Worm (Caenorhabditis elegans) whole organism, L4 larva: ENCODE results near the gene nspc-7.

ENCODE experiments used
- D1046.2 ChIP-seq: fragments of 200-800 bp; sonication (Bioruptor generic); IDR thresholded peaks from 2 replicates; pipeline ENCODE4 v1.3.6; 2022; ENCODE audit warnings: missing genetic modification characterization, missing compliant biosample characterization
- F26F4.8 ChIP-seq: fragments of 200-800 bp; sonication (Bioruptor generic); conservative IDR thresholded peaks from 2 replicates; pipeline ENCODE4 v1.3.6; 2022; ENCODE audit warnings: missing genetic modification characterization, missing compliant biosample characterization
- F44E2.7 ChIP-seq: fragments of 200-800 bp; sonication (Bioruptor generic); IDR thresholded peaks from 2 replicates; pipeline ENCODE4 v2.1.2; 2022; ENCODE audit warnings: missing genetic modification characterization, missing compliant biosample characterization
- R02D3.7 ChIP-seq: fragments of 150-350 bp; sonication (generic microtip); optimal IDR thresholded peaks from 3 replicates; lab custom pipeline; 2014; ENCODE audit warnings: missing biosample characterization, missing genetic modification characterization
- Y48G9A.11 ChIP-seq: fragments of 200-800 bp; sonication (Bioruptor generic); IDR thresholded peaks from 2 replicates; pipeline ENCODE4 v1.3.6; 2022; ENCODE audit warnings: missing genetic modification reagents, missing genetic modification characterization, missing compliant biosample characterization
- Y5F2A.4 ChIP-seq: fragments of 200-800 bp; sonication (Bioruptor generic); optimal IDR thresholded peaks from 2 replicates; lab custom pipeline; 2018; ENCODE audit warnings: mild to moderate bottlenecking, missing genetic modification characterization, missing compliant biosample characterization
- Y75B8A.6 ChIP-seq: fragments of 200-800 bp; sonication (Bioruptor generic); IDR thresholded peaks from 2 replicates; pipeline ENCODE4 v1.3.6; 2022; ENCODE audit warnings: missing genetic modification reagents, missing genetic modification characterization, missing compliant biosample characterization
- ZK337.2 ChIP-seq: fragments of 200-800 bp; sonication (Bioruptor generic); IDR thresholded peaks from 2 replicates; pipeline ENCODE4 v1.3.6; 2022; ENCODE audit warnings: missing genetic modification reagents, missing genetic modification characterization, missing compliant biosample characterization
- aha-1 ChIP-seq: fragments of 150-350 bp; peaks from one replicate; lab custom pipeline; 2014; ENCODE audit warnings: missing biosample characterization, missing genetic modification characterization
- aly-2 ChIP-seq: sonication (generic microtip); optimal IDR thresholded peaks from 2 replicates; lab custom pipeline; 2018; ENCODE audit warnings: missing biosample characterization, missing genetic modification characterization
- ama-1 ChIP-seq: fragments of 150-350 bp; optimal IDR thresholded peaks from 2 replicates; lab custom pipeline; 2014; ENCODE audit warnings: inconsistent platforms, mixed read lengths
- ceh-20 ChIP-seq: fragments of 200-800 bp; sonication (Bioruptor generic); IDR thresholded peaks from 2 replicates; pipeline ENCODE4 v1.3.6; 2022; ENCODE audit warnings: missing genetic modification reagents, missing genetic modification characterization, missing compliant biosample characterization
- ceh-32 ChIP-seq: sonication (generic microtip); optimal IDR thresholded peaks from 2 replicates; lab custom pipeline; 2016; ENCODE audit warnings: mild to moderate bottlenecking, missing genetic modification characterization, missing compliant biosample characterization; ENCODE audit not compliant: poor library complexity
- ces-1 ChIP-seq: fragments of 150-350 bp; sonication (generic microtip); optimal IDR thresholded peaks from 4 replicates; lab custom pipeline; 2014; ENCODE audit warnings: missing biosample characterization, missing genetic modification reagents, missing genetic modification characterization
- ctbp-1 ChIP-seq: fragments of 200-800 bp; sonication (Bioruptor generic); IDR thresholded peaks from 2 replicates; pipeline ENCODE4 v1.3.6; 2022; ENCODE audit warnings: missing genetic modification reagents, missing genetic modification characterization, missing compliant biosample characterization
- daf-12 ChIP-seq: fragments of 150-350 bp; optimal IDR thresholded peaks from 2 replicates; lab custom pipeline; 2014; ENCODE audit warnings: missing biosample characterization, missing genetic modification reagents, missing genetic modification characterization
- dmd-6 ChIP-seq: fragments of 200-800 bp; sonication (Bioruptor generic); IDR thresholded peaks from 2 replicates; pipeline ENCODE4 v1.3.6; 2022; ENCODE audit warnings: missing genetic modification reagents, missing genetic modification characterization, missing compliant biosample characterization
- dmd-8 ChIP-seq: fragments of 200-800 bp; sonication (Bioruptor generic); IDR thresholded peaks from 2 replicates; pipeline ENCODE4 v1.3.6; 2022; ENCODE audit warnings: missing genetic modification characterization, missing compliant biosample characterization
- dmd-9 ChIP-seq: fragments of 200-800 bp; sonication (Bioruptor generic); IDR thresholded peaks from 2 replicates; pipeline ENCODE4 v1.3.6; 2022; ENCODE audit warnings: missing genetic modification reagents, missing genetic modification characterization, missing compliant biosample characterization
- dpl-1 ChIP-seq: fragments of 150-350 bp; optimal IDR thresholded peaks from 2 replicates; lab custom pipeline; 2014; ENCODE audit warnings: missing biosample characterization, missing genetic modification reagents, missing genetic modification characterization
- egl-27 ChIP-seq: sonication (generic microtip); optimal IDR thresholded peaks from 3 replicates; lab custom pipeline; 2017; ENCODE audit warnings: missing biosample characterization, missing genetic modification reagents, missing genetic modification characterization
- fos-1 ChIP-seq: fragments of 150-350 bp; optimal IDR thresholded peaks from 2 replicates; lab custom pipeline; 2014; ENCODE audit warnings: missing biosample characterization, missing genetic modification characterization
- hlh-11 ChIP-seq: fragments of 200-800 bp; sonication (Bioruptor generic); optimal IDR thresholded peaks from 2 replicates; lab custom pipeline; 2018; ENCODE audit warnings: mild to moderate bottlenecking, missing genetic modification characterization, missing compliant biosample characterization
- jun-1 ChIP-seq: fragments of 150-350 bp; optimal IDR thresholded peaks from 2 replicates; lab custom pipeline; 2014; ENCODE audit warnings: missing biosample characterization, missing genetic modification reagents, missing genetic modification characterization
- lin-1 ChIP-seq: fragments of 200-800 bp; sonication (Bioruptor generic); IDR thresholded peaks from 2 replicates; pipeline ENCODE4 v1.3.6; 2022; ENCODE audit warnings: missing genetic modification reagents, missing genetic modification characterization, missing compliant biosample characterization
- lin-38 ChIP-seq: fragments of 200-800 bp; sonication (Bioruptor generic); IDR thresholded peaks from 2 replicates; pipeline ENCODE4 v1.3.6; 2022; ENCODE audit warnings: missing genetic modification reagents, missing genetic modification characterization, missing compliant biosample characterization
- mep-1 ChIP-seq: fragments of 150-350 bp; sonication (generic microtip); optimal IDR thresholded peaks from 3 replicates; lab custom pipeline; 2014; ENCODE audit warnings: missing biosample characterization, missing genetic modification characterization
- mes-2 ChIP-seq: sonication (generic microtip); optimal IDR thresholded peaks from 2 replicates; lab custom pipeline; 2016; ENCODE audit warnings: missing genotype, mild to moderate bottlenecking, missing genetic modification characterization, missing compliant biosample characterization; ENCODE audit not compliant: poor library complexity, severe bottlenecking
- mxl-2 ChIP-seq: fragments of 200-800 bp; sonication (Bioruptor generic); conservative IDR thresholded peaks from 2 replicates; pipeline ENCODE4 v1.3.6; 2022; ENCODE audit warnings: missing genetic modification reagents, missing genetic modification characterization, missing compliant biosample characterization
- mxl-3 ChIP-seq: fragments of 200-800 bp; sonication (Bioruptor generic); optimal IDR thresholded peaks from 2 replicates; lab custom pipeline; 2018; ENCODE audit warnings: mild to moderate bottlenecking, missing genetic modification characterization, missing compliant biosample characterization
- nhr-10 ChIP-seq: fragments of 150-350 bp; optimal IDR thresholded peaks from 2 replicates; lab custom pipeline; 2014; ENCODE audit warnings: missing biosample characterization, missing genetic modification characterization
- nhr-102 ChIP-seq: sonication (generic microtip); optimal IDR thresholded peaks from 2 replicates; lab custom pipeline; 2016; ENCODE audit warnings: mild to moderate bottlenecking, missing genetic modification characterization, moderate library complexity, missing compliant biosample characterization
- nhr-111 ChIP-seq: fragments of 200-800 bp; sonication (Bioruptor generic); optimal IDR thresholded peaks from 2 replicates; lab custom pipeline; 2018; ENCODE audit warnings: mild to moderate bottlenecking, missing genetic modification characterization, missing compliant biosample characterization
- nhr-41 ChIP-seq: fragments of 200-800 bp; sonication (Bioruptor generic); IDR thresholded peaks from 2 replicates; pipeline ENCODE4 v1.3.6; 2022; ENCODE audit warnings: missing genetic modification reagents, missing genetic modification characterization, missing compliant biosample characterization
- nhr-6 ChIP-seq: fragments of 150-350 bp; optimal IDR thresholded peaks from 2 replicates; lab custom pipeline; 2014; ENCODE audit warnings: missing biosample characterization, missing genetic modification characterization
- nhr-76 ChIP-seq: fragments of 150-350 bp; optimal IDR thresholded peaks from 2 replicates; lab custom pipeline; 2014; ENCODE audit warnings: missing biosample characterization, missing genetic modification characterization
- pha-4 ChIP-seq, 2 experiments: fragments of 150-350 bp in 1 of 2; fragments of 200-800 bp in 1 of 2; sonication (Bioruptor generic) in 1 of 2; IDR thresholded peaks in 1 of 2; optimal IDR thresholded peaks in 1 of 2; 2 replicates each; pipeline versions ENCODE4 v1.3.6 to Lab custom; 2014 to 2022; ENCODE audit warnings: missing genetic modification characterization in 2 of 2, missing genetic modification reagents in 2 of 2, missing biosample characterization in 1 of 2, missing compliant biosample characterization in 1 of 2
- php-3 ChIP-seq: fragments of 200-800 bp; sonication (Bioruptor generic); IDR thresholded peaks from 2 replicates; pipeline ENCODE4 v1.3.6; 2022; ENCODE audit warnings: missing genetic modification reagents, missing genetic modification characterization, missing compliant biosample characterization
- pqm-1 ChIP-seq: sonication (generic microtip); optimal IDR thresholded peaks from 2 replicates; lab custom pipeline; 2017; ENCODE audit warnings: missing biosample characterization, missing genetic modification characterization
- rbr-2 ChIP-seq: sonication (generic microtip); optimal IDR thresholded peaks from 2 replicates; lab custom pipeline; 2016; ENCODE audit warnings: missing genotype, missing genetic modification characterization, missing compliant biosample characterization
- sdz-12 ChIP-seq: fragments of 200-800 bp; sonication (Bioruptor generic); optimal IDR thresholded peaks from 2 replicates; lab custom pipeline; 2018; ENCODE audit warnings: mild to moderate bottlenecking, missing genetic modification characterization, missing compliant biosample characterization
- set-16 ChIP-seq: fragments of 200-800 bp; sonication (Bioruptor generic); IDR thresholded peaks from 2 replicates; pipeline ENCODE4 v1.3.6; 2022; ENCODE audit warnings: missing genetic modification reagents, missing genetic modification characterization, missing compliant biosample characterization
- snpc-1.2 ChIP-seq: fragments of 200-800 bp; sonication (Bioruptor generic); IDR thresholded peaks from 2 replicates; pipeline ENCODE4 v1.3.6; 2022; ENCODE audit warnings: missing genetic modification reagents, missing genetic modification characterization, missing compliant biosample characterization
- snpc-4 ChIP-seq: fragments of 150-350 bp; optimal IDR thresholded peaks from 2 replicates; lab custom pipeline; 2014; ENCODE audit warnings: missing biosample characterization, missing genetic modification characterization
- spr-1 ChIP-seq: sonication (generic microtip); optimal IDR thresholded peaks from 2 replicates; lab custom pipeline; 2016; ENCODE audit warnings: mild to moderate bottlenecking, missing genetic modification characterization, missing compliant biosample characterization
- tag-97 ChIP-seq: fragments of 200-800 bp; sonication (Bioruptor generic); IDR thresholded peaks from 2 replicates; pipeline ENCODE4 v1.3.6; 2022; ENCODE audit warnings: missing genetic modification characterization, missing compliant biosample characterization
- tra-1 ChIP-seq: fragments of 200-800 bp; sonication (Bioruptor generic); IDR thresholded peaks from 2 replicates; pipeline ENCODE4 v1.3.6; 2022; ENCODE audit warnings: missing genetic modification reagents, missing genetic modification characterization, missing compliant biosample characterization
- unc-39 ChIP-seq: sonication (generic microtip); optimal IDR thresholded peaks from 2 replicates; lab custom pipeline; 2017; ENCODE audit warnings: missing biosample characterization, missing genetic modification characterization
- vab-7 ChIP-seq: fragments of 200-800 bp; sonication (Bioruptor generic); IDR thresholded peaks from 2 replicates; pipeline ENCODE4 v1.3.6; 2022; ENCODE audit warnings: missing genetic modification reagents, missing genetic modification characterization, missing compliant biosample characterization
- zag-1 ChIP-seq: fragments of 150-350 bp; optimal IDR thresholded peaks from 2 replicates; lab custom pipeline; 2014; ENCODE audit warnings: missing biosample characterization, missing genetic modification characterization
- zfp-2 ChIP-seq: sonication (generic microtip); optimal IDR thresholded peaks from 2 replicates; lab custom pipeline; 2016; ENCODE audit warnings: mild to moderate bottlenecking, missing genetic modification characterization, missing compliant biosample characterization
- zip-2 ChIP-seq: fragments of 150-350 bp; optimal IDR thresholded peaks from 2 replicates; lab custom pipeline; 2014; ENCODE audit warnings: missing biosample characterization, missing genetic modification characterization

Gene nspc-7

DNA sequence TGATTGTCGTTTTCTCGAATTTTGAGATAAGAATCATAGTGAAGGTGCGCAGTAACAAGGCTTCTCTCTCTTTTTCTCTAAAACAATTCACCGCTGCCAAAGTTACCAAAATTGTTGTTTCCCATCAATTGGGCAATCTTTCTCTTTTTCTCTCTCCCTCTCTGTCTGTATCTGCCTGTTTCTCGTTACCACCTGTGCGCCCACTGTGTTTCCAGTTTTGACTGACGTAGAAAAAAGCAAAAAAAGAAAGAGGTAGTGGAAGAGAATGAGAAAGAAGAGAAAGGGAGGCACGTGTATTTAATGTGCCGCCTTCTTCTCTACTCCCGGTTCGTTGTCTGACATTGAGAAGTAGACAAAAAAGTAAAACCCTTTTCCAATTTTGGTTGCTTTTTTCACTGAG lies 8.4 kb downstream of the nspc-7 start (continued):
- TF ChIP-seq nhr-10 (tag; lab: Kevin White, UChicago) (no peak), D1046.2 (GFP tag; lab: Robert Waterston, UW) (no peak), lin-1 (0 out of 2 replicates have a peak, but pooled peaks have one; percentile 18), ces-1 (GFP tag; lab: Kevin White, UChicago) (no peak), snpc-1.2 (GFP tag; lab: Robert Waterston, UW) (no peak), zfp-2 (tag; lab: Kevin White, UChicago) (no peak), set-16 (GFP tag; lab: Robert Waterston, UW) (0 out of 2 replicates have a peak, but pooled peaks have one; percentile 8), aha-1 (tag; lab: Kevin White, UChicago) (peak; percentile 91), dpl-1 (GFP tag; lab: Kevin White, UChicago) (peak; percentile 23), rbr-2 (tag; lab: Kevin White, UChicago) (peak; percentile 31), zip-2 (no peak), egl-27 (no peak), nhr-102 (tag; lab: Kevin White, UChicago) (peak; percentile 53), zag-1 (no peak), mxl-2 (peak; percentile 81), Y75B8A.6 (GFP tag; lab: Robert Waterston, UW) (no peak), dmd-6 (GFP tag; lab: Robert Waterston, UW) (peak; percentile 90), F26F4.8 (no peak), Y5F2A.4 (GFP tag; lab: Kevin White, UChicago) (no peak), ZK337.2 (GFP tag; lab: Robert Waterston, UW) (no peak), snpc-4 (tag; lab: Kevin White, UChicago) (no peak), Y48G9A.11 (GFP tag; lab: Robert Waterston, UW) (no peak), F44E2.7 (GFP tag; lab: Robert Waterston, UW) (no peak), tra-1 (GFP tag; lab: Robert Waterston, UW) (peak; percentile 88), php-3 (GFP tag; lab: Robert Waterston, UW) (no peak), ceh-32 (tag; lab: Kevin White, UChicago) (no peak), nhr-41 (GFP tag; lab: Robert Waterston, UW) (no peak), R02D3.7 (tag; lab: Kevin White, UChicago) (no peak), dmd-8 (no peak), mes-2 (peak; percentile 57), tag-97 (no peak), daf-12 (tag; lab: Kevin White, UChicago) (no peak), dmd-9 (no peak), ctbp-1 (no peak), aly-2 (tag; lab: Kevin White, UChicago) (no peak), nhr-76 (tag; lab: Kevin White, UChicago) (peak; percentile 3), hlh-11 (tag; lab: Kevin White, UChicago) (peak; percentile 94), spr-1 (tag; lab: Kevin White, UChicago) (peak; percentile 21), mep-1 (tag; lab: Kevin White, UChicago) (peak; percentile 75), jun-1 (no peak), vab-7 (GFP tag; lab: Robert Waterston, UW) (no peak), unc-39 (tag; lab: Kevin White, UChicago) (no peak), lin-38 (GFP tag; lab: Robert Waterston, UW) (peak; percentile 23; the same call in 1 of the 2 replicates), nhr-111 (GFP tag; lab: Kevin White, UChicago) (no peak), mxl-3 (peak; percentile 97), ceh-20 (0 out of 2 replicates have a peak, but pooled peaks have one; percentile 31), ama-1 (no peak), sdz-12 (GFP tag; lab: Kevin White, UChicago) (no peak), pqm-1 (tag; lab: Kevin White, UChicago) (peak; percentile 12), fos-1 (no peak), pha-4 (GFP tag; IDR thresholded peaks at IDR 0.05; lab: Robert Waterston, UW) (peak; percentile 41; the same call in 1 of the 2 replicates), pha-4 (tag; optimal IDR thresholded peaks at IDR 0.05; lab: Kevin White, UChicago) (no peak), nhr-6 (tag; lab: Kevin White, UChicago) (peak; percentile 78)
